Worm (Caenorhabditis elegans) whole organism, midembryonic: ENCODE results near the gene mop-25.2.
"Not testable (repeated sequence)": the region's sequence is repeated elsewhere in the genome, so short reads cannot be mapped to it uniquely, and the experiment has no call there.

Source experiments
- flt-1 ChIP-seq: fragments of 200-800 bp; sonication (Bioruptor generic); IDR thresholded peaks from 2 replicates; pipeline ENCODE4 v1.3.6; 2022; ENCODE audit warnings: missing genetic modification characterization, missing compliant biosample characterization
- ref-1 ChIP-seq: fragments of 200-800 bp; sonication (Bioruptor generic); conservative IDR thresholded peaks from 2 replicates; pipeline ENCODE4 v1.3.6; 2022; ENCODE audit warnings: missing genetic modification reagents, missing genetic modification characterization, missing compliant biosample characterization
- tab-1 ChIP-seq: fragments of 200-800 bp; sonication (Bioruptor generic); IDR thresholded peaks from 2 replicates; pipeline ENCODE4 v1.3.6; 2022; ENCODE audit warnings: missing genetic modification characterization, missing compliant biosample characterization
- ztf-29 ChIP-seq: fragments of 200-800 bp; sonication (Bioruptor generic); IDR thresholded peaks from 2 replicates; pipeline ENCODE4 v1.3.6; 2022; ENCODE audit warnings: missing genetic modification reagents, missing genetic modification characterization, missing compliant biosample characterization

DNA sequence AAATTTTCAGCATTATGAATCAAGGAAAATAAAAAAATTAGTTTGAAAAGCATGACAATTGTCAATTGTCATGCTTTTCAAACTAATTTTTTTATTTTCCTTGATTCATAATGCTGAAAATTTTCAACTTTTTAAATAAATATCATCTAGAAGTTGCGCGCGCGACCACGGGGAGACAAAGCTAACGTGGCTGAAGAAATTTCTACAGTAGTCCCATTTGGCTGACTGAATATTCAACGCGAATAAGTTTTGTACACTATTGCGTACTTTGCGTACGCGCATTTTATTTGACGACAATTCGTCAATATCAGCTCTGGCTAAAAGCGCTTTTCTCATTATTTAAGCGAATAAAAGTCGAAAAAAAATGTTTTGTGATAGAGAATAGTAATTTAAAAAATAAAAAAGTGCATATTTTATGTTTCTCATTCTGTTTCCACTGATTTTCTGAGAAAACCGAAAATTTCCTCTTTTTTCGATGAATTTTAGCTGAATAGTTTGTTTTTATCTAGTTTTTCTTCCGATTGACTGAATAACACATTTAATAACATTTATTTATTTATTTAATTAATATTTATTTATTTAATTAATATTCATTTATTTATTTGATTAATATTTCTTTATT lies 15.2 kb upstream of the mop-25.2 start, which contains the start of gene Y53C12A.11:
- not testable (repeated sequence) for TF ChIP-seq ztf-29 (GFP tag; lab: Robert Waterston, UW); flt-1 (GFP tag; lab: Robert Waterston, UW); ref-1 (GFP tag; lab: Robert Waterston, UW); tab-1
